Worm (Caenorhabditis elegans) whole organism, early embryonic: ENCODE data around the gene egl-3.

Experiments
- ama-1 ChIP-seq: fragments of 150-350 bp; optimal IDR thresholded peaks from 2 replicates; lab custom pipeline; 2014
- flt-1 ChIP-seq: fragments of 200-800 bp; sonication (Bioruptor generic); IDR thresholded peaks from 2 replicates; pipeline ENCODE4 v1.3.6; 2022; ENCODE audit warnings: missing genetic modification characterization, missing compliant biosample characterization
- sea-1 ChIP-seq: fragments of 200-800 bp; sonication (Bioruptor generic); conservative IDR thresholded peaks from 2 replicates; pipeline ENCODE4 v1.3.6; 2022; ENCODE audit warnings: missing genetic modification characterization, missing compliant biosample characterization
- tbx-11 ChIP-seq: fragments of 200-800 bp; sonication (Bioruptor generic); IDR thresholded peaks from 2 replicates; pipeline ENCODE4 v1.3.6; 2022; ENCODE audit warnings: missing genetic modification characterization, missing compliant biosample characterization
- tbx-37 ChIP-seq: fragments of 200-800 bp; sonication (Bioruptor generic); conservative IDR thresholded peaks from 2 replicates; pipeline ENCODE4 v1.3.6; 2022; ENCODE audit warnings: missing genetic modification reagents, missing genetic modification characterization, missing compliant biosample characterization

DNA sequence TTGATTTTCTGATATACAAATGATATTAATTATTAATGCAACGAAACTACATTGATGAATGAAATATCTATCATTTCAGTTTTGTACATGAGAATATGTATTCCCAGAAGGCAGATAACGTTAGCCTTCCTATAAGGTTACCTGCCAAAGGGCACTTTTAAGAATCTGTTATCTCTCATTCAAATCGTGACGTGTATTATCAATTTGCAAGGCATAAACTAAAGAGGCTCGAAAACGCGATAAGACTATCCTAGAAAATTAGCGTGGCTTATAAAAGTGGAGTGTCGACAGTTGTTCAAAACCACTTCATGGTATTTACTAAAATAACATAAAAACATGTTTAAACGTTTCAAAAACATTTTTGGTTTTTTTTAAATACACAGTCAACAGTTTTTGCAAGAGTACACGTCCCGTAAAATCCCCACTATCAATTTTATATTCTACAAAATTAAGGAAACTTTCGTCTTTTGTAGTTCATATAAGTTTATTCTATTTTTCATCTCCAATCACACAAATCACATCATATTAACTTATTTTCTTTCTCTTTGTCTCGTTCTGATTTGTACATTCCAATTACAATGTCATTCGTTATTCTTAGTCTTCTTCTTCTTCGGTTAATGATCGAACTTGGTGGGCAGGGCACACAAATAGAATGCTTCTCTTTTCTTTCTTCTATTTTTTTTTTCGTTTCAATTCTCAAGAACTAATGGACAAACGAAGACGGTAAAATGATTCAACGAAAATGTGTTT lies 48.6 kb downstream of the egl-3 start, which contains the start of gene C08B6.10:
- TF ChIP-seq ama-1 (lab: Kevin White, UChicago) (no peak), tbx-11 (GFP tag; lab: Robert Waterston, UW) (no peak), flt-1 (no peak), sea-1 (GFP tag; lab: Robert Waterston, UW) (no peak), tbx-37 (GFP tag; lab: Robert Waterston, UW) (no peak)
